Worm (Caenorhabditis elegans) whole organism, mixed stage, embryonic: ENCODE data around the gene str-6.

ENCODE experiments used
- ces-1 ChIP-seq: fragments of 150-350 bp; optimal IDR thresholded peaks from 2 replicates; lab custom pipeline; 2014; ENCODE audit warnings: missing biosample characterization, missing genetic modification reagents, missing genetic modification characterization
- lin-13 ChIP-seq: fragments of 150-350 bp; optimal IDR thresholded peaks from 2 replicates; lab custom pipeline; 2014; ENCODE audit warnings: missing biosample characterization, missing genetic modification characterization
- lsy-2 ChIP-seq: fragments of 150-350 bp; optimal IDR thresholded peaks from 2 replicates; lab custom pipeline; 2014; ENCODE audit warnings: missing biosample characterization, missing genetic modification characterization
- mab-5 ChIP-seq: fragments of 150-350 bp; optimal IDR thresholded peaks from 2 replicates; lab custom pipeline; 2014; ENCODE audit warnings: missing biosample characterization, missing genetic modification characterization
- nhr-12 ChIP-seq: fragments of 150-350 bp; optimal IDR thresholded peaks from 2 replicates; lab custom pipeline; 2014; ENCODE audit warnings: missing biosample characterization, missing genetic modification characterization
- nhr-237 ChIP-seq: fragments of 150-350 bp; optimal IDR thresholded peaks from 2 replicates; lab custom pipeline; 2014; ENCODE audit warnings: missing biosample characterization, missing genetic modification characterization
- nhr-28 ChIP-seq: fragments of 150-350 bp; optimal IDR thresholded peaks from 2 replicates; lab custom pipeline; 2014; ENCODE audit warnings: missing biosample characterization, missing genetic modification characterization
- pha-4 ChIP-seq: fragments of 150-350 bp; optimal IDR thresholded peaks from 2 replicates; lab custom pipeline; 2018; ENCODE audit warnings: missing biosample characterization, missing genetic modification reagents, missing genetic modification characterization
- snpc-4 ChIP-seq: fragments of 150-350 bp; optimal IDR thresholded peaks from 2 replicates; lab custom pipeline; 2014; ENCODE audit warnings: missing biosample characterization, missing genetic modification characterization
- sptf-1 ChIP-seq: sonication (generic microtip); optimal IDR thresholded peaks from 2 replicates; lab custom pipeline; 2017; ENCODE audit warnings: mild to moderate bottlenecking, missing genetic modification characterization, moderate library complexity, missing compliant biosample characterization
- unc-39 ChIP-seq: fragments of 150-350 bp; optimal IDR thresholded peaks from 2 replicates; lab custom pipeline; 2014; ENCODE audit warnings: missing biosample characterization, missing genetic modification characterization
- unc-62 ChIP-seq: fragments of 150-350 bp; optimal IDR thresholded peaks from 2 replicates; lab custom pipeline; 2014; ENCODE audit warnings: missing biosample characterization, missing genetic modification reagents, missing genetic modification characterization
- ztf-11 ChIP-seq: fragments of 150-350 bp; optimal IDR thresholded peaks from 2 replicates; lab custom pipeline; 2014; ENCODE audit warnings: missing biosample characterization, missing genetic modification characterization

- TF ChIP-seq snpc-4 (tag; lab: Kevin White, UChicago) (no peak), lsy-2 (no peak), ces-1 (GFP tag; lab: Kevin White, UChicago) (no peak), lin-13 (tag; lab: Kevin White, UChicago) (no peak), mab-5 (tag; lab: Kevin White, UChicago) (no peak), pha-4 (tag; lab: Kevin White, UChicago) (no peak), nhr-237 (no peak), sptf-1 (tag; lab: Kevin White, UChicago) (no peak), unc-39 (tag; lab: Kevin White, UChicago) (no peak), ztf-11 (no peak), unc-62 (GFP tag; lab: Kevin White, UChicago) (no peak), nhr-28 (no peak), nhr-12 (no peak)
Observed at ce11 chrV:15733020-15733419, 17.0 kb downstream of the str-6 start.
